Fruit fly (Drosophila melanogaster) whole organism, adult: ENCODE data around the gene ATPsynO.

ENCODE experiments used
- CG11617 ChIP-seq: fragments of 200-800 bp; sonication (Bioruptor generic); optimal IDR thresholded peaks from 2 replicates; lab custom pipeline; 2017; ENCODE audit warnings: mild to moderate bottlenecking, missing biosample characterization, missing genetic modification reagents, missing genetic modification characterization
- CG12768 ChIP-seq: fragments of 200-800 bp; sonication (Bioruptor generic); optimal IDR thresholded peaks from 2 replicates; lab custom pipeline; 2017; ENCODE audit warnings: missing biosample characterization, missing genetic modification characterization, mild to moderate bottlenecking, moderate library complexity, missing genetic modification reagents
- CG14711 ChIP-seq: fragments of 200-800 bp; sonication (Bioruptor generic); optimal IDR thresholded peaks from 2 replicates; lab custom pipeline; 2018; ENCODE audit warnings: missing biosample characterization, mild to moderate bottlenecking, missing genetic modification characterization, moderate library complexity
- CG33017 ChIP-seq: fragments of 200-800 bp; sonication (Bioruptor generic); optimal IDR thresholded peaks from 2 replicates; lab custom pipeline; 2018; ENCODE audit warnings: missing biosample characterization, mild to moderate bottlenecking, missing genetic modification characterization, moderate library complexity
- CG7045 ChIP-seq: fragments of 200-800 bp; sonication (Bioruptor generic); optimal IDR thresholded peaks from 2 replicates; lab custom pipeline; 2017; ENCODE audit warnings: missing biosample characterization, mild to moderate bottlenecking, missing genetic modification characterization
- CG7101 ChIP-seq: fragments of 200-800 bp; sonication (Bioruptor generic); optimal IDR thresholded peaks from 2 replicates; lab custom pipeline; 2018; ENCODE audit warnings: missing biosample characterization, mild to moderate bottlenecking, missing genetic modification characterization, moderate library complexity
- Clk ChIP-seq: fragments of 200-800 bp; sonication (Bioruptor generic); optimal IDR thresholded peaks from 2 replicates; lab custom pipeline; 2017; ENCODE audit warnings: missing biosample characterization, missing genetic modification characterization
- Crg-1 ChIP-seq: fragments of 200-800 bp; sonication (Bioruptor generic); optimal IDR thresholded peaks from 2 replicates; lab custom pipeline; 2016; ENCODE audit warnings: missing biosample characterization, missing genetic modification characterization
- Hr96 ChIP-seq: fragments of 200-800 bp; sonication (Bioruptor generic); optimal IDR thresholded peaks from 2 replicates; lab custom pipeline; 2016; ENCODE audit warnings: missing biosample characterization, missing genetic modification characterization
- bab1 ChIP-seq: fragments of 200-800 bp; sonication (Bioruptor generic); optimal IDR thresholded peaks from 3 replicates; lab custom pipeline; 2019; ENCODE audit warnings: missing biosample characterization, mild to moderate bottlenecking, missing genetic modification characterization, moderate library complexity
- cic ChIP-seq: fragments of 200-800 bp; sonication (Bioruptor generic); optimal IDR thresholded peaks from 2 replicates; lab custom pipeline; 2017; ENCODE audit warnings: missing biosample characterization, mild to moderate bottlenecking, missing genetic modification characterization, moderate library complexity
- kay ChIP-seq: fragments of 200-800 bp; sonication (Bioruptor generic); peaks from one replicate; lab custom pipeline; 2016; ENCODE audit warnings: missing biosample characterization, missing genetic modification characterization, borderline replicate concordance
- pad ChIP-seq: fragments of 200-800 bp; sonication (Bioruptor generic); optimal IDR thresholded peaks from 3 replicates; lab custom pipeline; 2017; ENCODE audit warnings: missing biosample characterization, missing genetic modification characterization, mild to moderate bottlenecking, moderate library complexity, missing genetic modification reagents

DNA sequence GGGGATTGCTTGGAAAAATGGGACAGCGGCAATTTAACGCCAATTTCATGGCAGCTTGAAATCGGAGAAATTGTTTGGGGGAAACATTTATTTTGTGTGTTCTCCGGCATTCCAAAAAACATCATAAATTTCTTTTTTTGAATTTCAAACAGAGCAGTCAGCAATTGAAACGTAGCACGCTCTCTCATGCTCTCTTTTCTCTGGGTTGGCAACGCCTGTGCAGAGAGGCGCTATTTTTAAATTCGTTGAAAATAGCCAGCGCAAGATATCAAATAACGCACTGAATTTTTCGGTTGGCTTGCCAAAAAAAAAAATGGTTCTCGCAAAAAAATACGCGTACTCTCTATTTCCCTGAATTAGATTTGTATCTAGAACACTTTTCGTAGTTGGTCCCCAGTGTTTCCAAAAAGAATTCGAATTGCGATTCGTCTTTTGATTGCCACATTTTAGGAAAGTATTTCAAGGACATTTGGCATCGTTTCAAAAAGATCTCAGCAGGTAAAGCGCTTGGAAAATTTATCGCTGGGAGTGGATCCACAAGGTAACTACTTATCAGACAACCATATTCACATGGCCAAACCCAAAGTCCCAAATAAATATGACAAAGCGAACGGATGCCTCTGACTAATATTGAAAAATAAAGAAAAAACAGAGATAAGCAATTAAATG lies 20.8 kb downstream of the ATPsynO start:
- TF ChIP-seq kay (GFP tag; lab: Kevin White, UChicago) (peak; percentile 44), Hr96 (GFP tag; lab: Kevin White, UChicago) (no peak), CG7101 (tag; lab: Kevin White, UChicago) (no peak), CG7045 (GFP tag; lab: Kevin White, UChicago) (no peak), Clk (GFP tag; lab: Kevin White, UChicago) (no peak), Crg-1 (GFP tag; lab: Kevin White, UChicago) (no peak), CG33017 (tag; lab: Kevin White, UChicago) (no peak), CG12768 (GFP tag; lab: Kevin White, UChicago) (no peak), CG14711 (tag; lab: Kevin White, UChicago) (no peak), pad (no peak), bab1 (GFP tag; lab: Kevin White, UChicago) (no peak), CG11617 (no peak), cic (GFP tag; lab: Kevin White, UChicago) (no peak)
